Fruit fly (Drosophila melanogaster) whole organism, embryonic: ENCODE data around the gene Mst98Cb.

Experiments
- CG12744 ChIP-seq: fragments of 200-800 bp; sonication (Bioruptor generic); optimal IDR thresholded peaks from 2 replicates; lab custom pipeline; 2016; ENCODE audit warnings: missing biosample characterization, missing genetic modification characterization
- CG15479 ChIP-seq: fragments of 200-800 bp; sonication (Bioruptor generic); optimal IDR thresholded peaks from 3 replicates; lab custom pipeline; 2019; ENCODE audit warnings: missing biosample characterization, mild to moderate bottlenecking, missing genetic modification characterization, moderate library complexity
- CG16863 ChIP-seq: fragments of 200-800 bp; sonication (Bioruptor generic); optimal IDR thresholded peaks from 3 replicates; lab custom pipeline; 2016; ENCODE audit warnings: missing biosample characterization, missing genetic modification characterization
- CG32767 ChIP-seq: fragments of 200-800 bp; sonication (Bioruptor generic); IDR thresholded peaks from 2 replicates; pipeline ENCODE4 v1.3.6; 2022; ENCODE audit warnings: missing biosample characterization, missing genetic modification characterization
- Fer1 ChIP-seq: fragments of 200-800 bp; sonication (Bioruptor generic); optimal IDR thresholded peaks from 2 replicates; lab custom pipeline; 2017; ENCODE audit warnings: missing biosample characterization, mild to moderate bottlenecking, missing genetic modification characterization
- Sox102F ChIP-seq: fragments of 200-800 bp; sonication (Bioruptor generic); optimal IDR thresholded peaks from 2 replicates; lab custom pipeline; 2018; ENCODE audit warnings: missing biosample characterization, mild to moderate bottlenecking, missing genetic modification characterization, moderate library complexity
- ara ChIP-seq: fragments of 200-800 bp; sonication (Bioruptor generic); IDR thresholded peaks from 2 replicates; pipeline ENCODE4 v1.3.6; 2022; ENCODE audit warnings: missing biosample characterization, missing genetic modification characterization
- ase ChIP-seq: fragments of 200-800 bp; sonication (Bioruptor generic); IDR thresholded peaks from 3 replicates; pipeline ENCODE4 v1.3.6; 2022; ENCODE audit warnings: missing biosample characterization, missing genetic modification characterization
- crp ChIP-seq, 2 experiments: fragments of 200-800 bp; sonication (Bioruptor generic); optimal IDR thresholded peaks; 2 replicates in 1 of 2; 3 replicates in 1 of 2; lab custom pipeline; 2017; ENCODE audit warnings: missing biosample characterization in 2 of 2, missing genetic modification characterization in 2 of 2, mild to moderate bottlenecking in 1 of 2, moderate library complexity in 1 of 2
- jing ChIP-seq: fragments of 200-800 bp; sonication (Bioruptor generic); optimal IDR thresholded peaks from 2 replicates; lab custom pipeline; 2018; ENCODE audit warnings: missing biosample characterization, mild to moderate bottlenecking, missing genetic modification characterization
- sens ChIP-seq: fragments of 200-800 bp; sonication (Bioruptor generic); peaks from one replicate; lab custom pipeline; 2016; ENCODE audit warnings: missing biosample characterization, missing genetic modification characterization
- tio ChIP-seq: fragments of 200-800 bp; sonication (Bioruptor generic); optimal IDR thresholded peaks from 2 replicates; lab custom pipeline; 2017; ENCODE audit warnings: missing biosample characterization, missing genetic modification characterization, inconsistent platforms

- TF ChIP-seq CG32767 (GFP tag; lab: Robert Waterston, UW) (no peak), jing (GFP tag; lab: Kevin White, UChicago) (no peak), ase (no peak), sens (no peak), CG15479 (no peak), Sox102F (GFP tag; lab: Kevin White, UChicago) (no peak), tio (GFP tag; lab: Kevin White, UChicago) (no peak), CG12744 (no peak), crp (GFP tag; optimal IDR thresholded peaks at IDR 0.05; lab: Kevin White, UChicago) (no peak), ara (GFP tag; lab: Robert Waterston, UW) (no peak), Fer1 (GFP tag; lab: Kevin White, UChicago) (no peak), CG16863 (GFP tag; lab: Kevin White, UChicago) (no peak)
Observed at dm6 chr3R:28304505-28304904, 11.9 kb downstream of the Mst98Cb start, which contains the start of gene CG12516.
